Worm (Caenorhabditis elegans) whole organism, L3 larva: Measurements from ENCODE around the gene cfim-2.
A peak's percentile ranks its signal among the peaks of the same experiment; 100 is the strongest.

Experiments used
- R02D3.7 ChIP-seq: fragments of 150-350 bp; optimal IDR thresholded peaks from 2 replicates; lab custom pipeline; 2014; ENCODE audit warnings: missing biosample characterization, missing genetic modification characterization
- ZK546.5 ChIP-seq: sonication (generic microtip); optimal IDR thresholded peaks from 2 replicates; lab custom pipeline; 2017; ENCODE audit warnings: missing biosample characterization, missing genetic modification characterization
- aly-2 ChIP-seq: fragments of 150-350 bp; optimal IDR thresholded peaks from 2 replicates; lab custom pipeline; 2014; ENCODE audit warnings: missing biosample characterization, missing genetic modification characterization
- ama-1 ChIP-seq: fragments of 150-350 bp; optimal IDR thresholded peaks from 2 replicates; lab custom pipeline; 2018
- ceh-16 ChIP-seq: sonication (generic microtip); optimal IDR thresholded peaks from 2 replicates; lab custom pipeline; 2017; ENCODE audit warnings: missing biosample characterization, missing genetic modification characterization
- daf-12 ChIP-seq: fragments of 150-350 bp; optimal IDR thresholded peaks from 2 replicates; lab custom pipeline; 2014; ENCODE audit warnings: missing biosample characterization, missing genetic modification reagents, missing genetic modification characterization
- egl-27 ChIP-seq: sonication (generic microtip); optimal IDR thresholded peaks from 4 replicates; lab custom pipeline; 2017; ENCODE audit warnings: missing biosample characterization, missing genetic modification reagents, missing genetic modification characterization
- egl-5 ChIP-seq: fragments of 150-350 bp; optimal IDR thresholded peaks from 2 replicates; lab custom pipeline; 2017; ENCODE audit warnings: missing biosample characterization, missing genetic modification reagents, missing genetic modification characterization, inconsistent platforms
- elt-2 ChIP-seq: sonication (generic microtip); optimal IDR thresholded peaks from 2 replicates; lab custom pipeline; 2016; ENCODE audit warnings: missing genetic modification reagents, mild to moderate bottlenecking, missing genetic modification characterization, missing compliant biosample characterization
- elt-3 ChIP-seq, 3 experiments: fragments of 150-350 bp in 1 of 3; sonication (generic microtip) in 2 of 3; optimal IDR thresholded peaks; 2 replicates in 2 of 3; 4 replicates in 1 of 3; lab custom pipeline; 2014 to 2017; ENCODE audit warnings: missing biosample characterization in 3 of 3, missing genetic modification characterization in 3 of 3
- eor-1 ChIP-seq, 2 experiments: fragments of 150-350 bp; optimal IDR thresholded peaks; 2 replicates each; lab custom pipeline; 2014 to 2018; ENCODE audit warnings: missing biosample characterization in 2 of 2, missing genetic modification characterization in 2 of 2
- fkh-10 ChIP-seq: sonication (generic microtip); optimal IDR thresholded peaks from 2 replicates; lab custom pipeline; 2017; ENCODE audit warnings: missing biosample characterization, missing genetic modification reagents, missing genetic modification characterization
- hmg-11 ChIP-seq: sonication (generic microtip); optimal IDR thresholded peaks from 2 replicates; lab custom pipeline; 2016; ENCODE audit warnings: missing genetic modification characterization, missing compliant biosample characterization
- jun-1 ChIP-seq: fragments of 150-350 bp; optimal IDR thresholded peaks from 2 replicates; lab custom pipeline; 2014; ENCODE audit warnings: missing biosample characterization, missing genetic modification reagents, missing genetic modification characterization
- lin-39 ChIP-seq: fragments of 150-350 bp; optimal IDR thresholded peaks from 2 replicates; lab custom pipeline; 2018; ENCODE audit warnings: missing biosample characterization, missing genetic modification reagents, missing genetic modification characterization
- mdl-1 ChIP-seq: fragments of 150-350 bp; optimal IDR thresholded peaks from 2 replicates; lab custom pipeline; 2014; ENCODE audit warnings: missing biosample characterization, missing genetic modification characterization
- mml-1 ChIP-seq: fragments of 150-350 bp; sonication (generic microtip); optimal IDR thresholded peaks from 3 replicates; lab custom pipeline; 2014; ENCODE audit warnings: missing biosample characterization, missing genetic modification characterization
- nfya-1 ChIP-seq: sonication (generic microtip); optimal IDR thresholded peaks from 2 replicates; lab custom pipeline; 2017; ENCODE audit warnings: missing genetic modification characterization, mild to moderate bottlenecking, missing compliant biosample characterization, antibody characterized with exemption, moderate library complexity; ENCODE audit not compliant: insufficient read depth
- nhr-11 ChIP-seq: fragments of 150-350 bp; optimal IDR thresholded peaks from 2 replicates; lab custom pipeline; 2014; ENCODE audit warnings: missing biosample characterization, missing genetic modification characterization
- nhr-12 ChIP-seq: fragments of 150-350 bp; optimal IDR thresholded peaks from 2 replicates; lab custom pipeline; 2014; ENCODE audit warnings: missing biosample characterization, missing genetic modification characterization
- nhr-23 ChIP-seq: fragments of 150-350 bp; optimal IDR thresholded peaks from 2 replicates; lab custom pipeline; 2014; ENCODE audit warnings: missing biosample characterization, missing genetic modification reagents, missing genetic modification characterization
- nhr-237 ChIP-seq: fragments of 150-350 bp; optimal IDR thresholded peaks from 2 replicates; lab custom pipeline; 2014; ENCODE audit warnings: missing biosample characterization, missing genetic modification characterization
- nhr-25 ChIP-seq: sonication (generic microtip); optimal IDR thresholded peaks from 2 replicates; lab custom pipeline; 2017; ENCODE audit warnings: missing biosample characterization, missing genetic modification characterization
- nhr-28 ChIP-seq: fragments of 150-350 bp; optimal IDR thresholded peaks from 2 replicates; lab custom pipeline; 2014; ENCODE audit warnings: missing biosample characterization, missing genetic modification characterization
- nhr-43 ChIP-seq: sonication (generic microtip); optimal IDR thresholded peaks from 2 replicates; lab custom pipeline; 2016; ENCODE audit warnings: mild to moderate bottlenecking, missing genetic modification characterization, missing compliant biosample characterization; ENCODE audit not compliant: poor library complexity, severe bottlenecking
- nhr-67 ChIP-seq: fragments of 150-350 bp; optimal IDR thresholded peaks from 2 replicates; lab custom pipeline; 2014; ENCODE audit warnings: missing biosample characterization, missing genetic modification characterization
- nhr-76 ChIP-seq: fragments of 150-350 bp; sonication (generic microtip); optimal IDR thresholded peaks from 5 replicates; lab custom pipeline; 2014; ENCODE audit warnings: missing biosample characterization, missing genetic modification characterization
- nhr-77 ChIP-seq: fragments of 150-350 bp; optimal IDR thresholded peaks from 2 replicates; lab custom pipeline; 2014; ENCODE audit warnings: missing biosample characterization, missing genetic modification characterization
- pha-4 ChIP-seq: fragments of 150-350 bp; optimal IDR thresholded peaks from 2 replicates; lab custom pipeline; 2014; ENCODE audit warnings: missing biosample characterization, missing genetic modification reagents, missing genetic modification characterization
- sea-2 ChIP-seq: fragments of 150-350 bp; sonication (generic microtip); optimal IDR thresholded peaks from 4 replicates; lab custom pipeline; 2014; ENCODE audit warnings: missing biosample characterization, missing genetic modification reagents, missing genetic modification characterization
- tbx-2 ChIP-seq: sonication (generic microtip); optimal IDR thresholded peaks from 2 replicates; lab custom pipeline; 2016; ENCODE audit warnings: mild to moderate bottlenecking, missing genetic modification characterization, missing compliant biosample characterization
- unc-62 ChIP-seq: fragments of 150-350 bp; sonication (generic microtip); optimal IDR thresholded peaks from 4 replicates; lab custom pipeline; 2014; ENCODE audit warnings: missing biosample characterization, missing genetic modification reagents, missing genetic modification characterization
- ztf-11 ChIP-seq: fragments of 150-350 bp; optimal IDR thresholded peaks from 2 replicates; lab custom pipeline; 2014; ENCODE audit warnings: missing biosample characterization, missing genetic modification characterization

The cfim-2 gene

DNA sequence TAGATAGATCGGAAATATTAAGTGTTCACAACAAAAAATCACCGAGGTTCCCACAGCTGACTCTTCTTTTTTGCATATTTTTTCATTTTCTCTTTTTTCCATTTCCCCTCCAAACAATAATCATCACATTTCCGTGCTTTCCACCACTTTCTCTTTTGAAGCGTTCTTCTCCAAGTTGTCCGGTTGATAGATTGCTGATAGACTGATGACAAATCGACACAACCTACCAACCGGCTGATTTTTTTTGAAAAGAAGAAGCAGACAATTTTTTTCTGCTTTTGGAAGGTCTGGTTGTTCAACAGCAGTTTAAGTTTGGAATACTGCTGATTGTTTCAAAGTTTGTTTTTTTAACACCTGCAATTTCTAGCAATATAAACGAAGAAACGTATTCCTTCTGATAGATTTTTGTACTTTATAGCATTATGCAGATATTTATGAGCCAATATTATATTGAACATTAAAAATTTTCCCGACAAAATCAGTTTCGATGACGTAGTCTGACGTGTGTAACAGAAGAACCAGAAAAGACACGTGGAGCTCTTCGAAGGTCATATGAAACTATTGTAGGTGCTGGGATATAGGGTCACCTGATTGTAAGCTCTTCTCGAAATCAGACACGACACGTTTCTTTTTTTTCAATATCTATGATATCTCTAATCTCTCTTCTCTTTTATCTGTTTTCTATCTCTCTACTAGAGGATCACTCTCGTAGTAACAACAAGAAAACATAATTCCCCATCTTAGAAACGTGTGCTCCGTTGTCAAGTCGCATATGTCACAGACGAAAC is 48.6 kb downstream of the cfim-2 start:
- TF ChIP-seq jun-1 (tag; lab: Kevin White, UChicago), result no peak
- peak; percentile 30 for TF ChIP-seq nfya-1 (tag; lab: Kevin White, UChicago)

DNA sequence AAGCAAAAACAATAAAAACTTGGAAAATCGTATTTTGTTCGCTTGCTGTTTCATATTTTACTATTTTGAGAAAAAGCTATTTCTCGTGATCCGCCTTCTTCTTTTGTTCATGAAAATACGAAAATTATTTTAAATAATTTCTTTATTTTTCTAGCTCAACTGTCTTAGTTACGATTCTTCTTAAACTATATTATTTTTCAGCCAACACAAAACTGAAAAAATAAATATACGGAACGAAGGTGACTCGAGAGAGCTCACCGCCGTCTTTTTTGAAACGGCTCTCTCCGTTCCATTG is 49.2 kb downstream of the cfim-2 start, which contains the start of gene pdzd-8:
Gene pdzd-8, plus strand, starts transcription at position 196 of the 295 bp plus-strand sequence.
- no peak for TF ChIP-seq unc-62 (GFP tag; lab: Kevin White, UChicago)
- no peak for TF ChIP-seq elt-3 (tag; optimal IDR thresholded peaks at IDR 0.05; lab: Kevin White, UChicago)
- TF ChIP-seq nhr-11 (tag; lab: Kevin White, UChicago), result no peak
- TF ChIP-seq elt-2 (tag; lab: Kevin White, UChicago), result no peak
- TF ChIP-seq nhr-43 (tag; lab: Kevin White, UChicago), result no peak
- no peak for TF ChIP-seq daf-12
- no peak for TF ChIP-seq ZK546.5 (tag; lab: Kevin White, UChicago)
- TF ChIP-seq nhr-12, result no peak
- no peak for TF ChIP-seq mml-1 (tag; lab: Kevin White, UChicago)
- TF ChIP-seq nhr-67 (tag; lab: Kevin White, UChicago), result no peak
- TF ChIP-seq pha-4 (tag; lab: Kevin White, UChicago), result no peak
- no peak for TF ChIP-seq hmg-11 (tag; lab: Kevin White, UChicago)
- no peak for TF ChIP-seq ceh-16 (tag; lab: Kevin White, UChicago)
- TF ChIP-seq mdl-1, result no peak
- no peak for TF ChIP-seq nhr-28 (tag; lab: Kevin White, UChicago)
- no peak for TF ChIP-seq nfya-1 (tag; lab: Kevin White, UChicago)
- TF ChIP-seq sea-2 (GFP tag; lab: Kevin White, UChicago), result no peak
- no peak for TF ChIP-seq R02D3.7 (tag; lab: Kevin White, UChicago)
- TF ChIP-seq tbx-2 (tag; lab: Kevin White, UChicago), result no peak

DNA sequence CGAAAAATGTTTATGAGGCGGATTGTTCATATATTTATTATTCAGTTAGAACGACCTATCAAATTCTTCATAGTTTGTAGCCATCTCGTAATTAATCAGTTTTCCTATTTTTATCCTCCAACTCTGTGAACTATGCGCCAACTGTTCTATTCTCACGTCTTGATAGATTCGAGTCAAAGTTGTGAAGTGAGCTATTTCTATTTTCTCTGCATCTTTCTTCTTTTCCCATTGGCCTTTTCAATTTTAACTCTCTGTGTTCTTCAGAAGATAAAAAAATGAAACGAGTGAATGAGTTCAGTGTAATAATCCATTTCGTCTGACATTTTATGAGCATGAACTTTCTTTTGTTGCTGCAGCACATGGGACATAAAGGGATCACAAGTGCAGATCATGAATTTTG is 51.9 kb downstream of the cfim-2 start:
- TF ChIP-seq nhr-25 (no peak), nhr-76 (tag; lab: Kevin White, UChicago) (no peak), ZK546.5 (tag; lab: Kevin White, UChicago) (no peak), nhr-43 (tag; lab: Kevin White, UChicago) (no peak), egl-5 (no peak), nfya-1 (tag; lab: Kevin White, UChicago) (peak; percentile 7), elt-3 (tag; optimal IDR thresholded peaks at IDR 0.05; lab: Kevin White, UChicago) (no peak), ztf-11 (tag; lab: Kevin White, UChicago) (no peak), fkh-10 (GFP tag; lab: Kevin White, UChicago) (no peak), ama-1 (lab: Kevin White, UChicago) (no peak), unc-62 (GFP tag; lab: Kevin White, UChicago) (no peak), lin-39 (tag; lab: Kevin White, UChicago) (no peak), nhr-67 (tag; lab: Kevin White, UChicago) (no peak), nhr-77 (no peak), nhr-11 (tag; lab: Kevin White, UChicago) (peak; percentile 17), nhr-28 (tag; lab: Kevin White, UChicago) (no peak), sea-2 (GFP tag; lab: Kevin White, UChicago) (no peak), mdl-1 (no peak)

DNA sequence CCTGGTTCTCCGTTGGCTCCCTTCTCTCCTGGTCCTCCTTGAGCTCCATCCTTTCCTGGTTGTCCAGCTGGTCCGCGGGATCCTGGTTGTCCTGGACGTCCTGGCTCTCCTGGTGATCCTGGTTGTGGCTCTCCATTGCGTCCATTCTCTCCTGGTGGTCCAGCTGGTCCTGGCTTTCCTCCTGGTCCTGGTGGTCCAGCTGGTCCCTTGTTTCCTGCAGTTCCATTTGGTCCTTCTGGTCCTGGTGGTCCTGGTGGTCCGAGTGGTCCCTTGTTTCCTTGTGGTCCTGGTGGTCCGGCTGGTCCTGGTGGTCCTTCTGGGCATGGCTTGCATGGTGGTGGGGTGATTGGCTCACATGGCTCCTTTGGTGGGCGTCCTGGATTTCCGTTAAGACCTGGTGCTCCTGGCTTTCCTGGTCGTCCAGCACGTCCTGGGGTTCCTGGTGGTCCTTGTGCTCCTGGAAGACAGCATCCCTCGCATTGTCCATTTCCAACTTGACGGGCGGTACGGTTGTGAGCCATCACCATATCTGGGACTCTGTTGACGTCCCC is 53.0 kb downstream of the cfim-2 start:
- TF ChIP-seq eor-1 (tag; optimal IDR thresholded peaks at IDR 0.05; lab: Kevin White, UChicago) (no peak), egl-27 (tag; lab: Kevin White, UChicago) (no peak), nhr-23 (tag; lab: Kevin White, UChicago) (no peak), jun-1 (tag; lab: Kevin White, UChicago) (no peak), sea-2 (GFP tag; lab: Kevin White, UChicago) (no peak), mdl-1 (no peak), hmg-11 (tag; lab: Kevin White, UChicago) (no peak), nhr-237 (tag; lab: Kevin White, UChicago) (no peak), nhr-67 (tag; lab: Kevin White, UChicago) (no peak), aly-2 (tag; lab: Kevin White, UChicago) (no peak), ztf-11 (tag; lab: Kevin White, UChicago) (no peak), daf-12 (no peak)
- TF ChIP-seq, all 47 proteins: peak for 0
